Fruit fly (Drosophila melanogaster) S2 (cell line): Measurements from ENCODE around the gene Pp4-19C.
"Not testable (repeated sequence)": the region's sequence is repeated elsewhere in the genome, so short reads cannot be mapped to it uniquely, and the experiment has no call there.

ENCODE experiments used
- CG8478 ChIP-seq: fragments of >200 bp; optimal IDR thresholded peaks from 2 replicates; lab custom pipeline; 2018
- CTCF ChIP-seq, 2 experiments: fragments of >200 bp; optimal IDR thresholded peaks; 2 replicates each; lab custom pipeline; 2018

The Pp4-19C gene

DNA sequence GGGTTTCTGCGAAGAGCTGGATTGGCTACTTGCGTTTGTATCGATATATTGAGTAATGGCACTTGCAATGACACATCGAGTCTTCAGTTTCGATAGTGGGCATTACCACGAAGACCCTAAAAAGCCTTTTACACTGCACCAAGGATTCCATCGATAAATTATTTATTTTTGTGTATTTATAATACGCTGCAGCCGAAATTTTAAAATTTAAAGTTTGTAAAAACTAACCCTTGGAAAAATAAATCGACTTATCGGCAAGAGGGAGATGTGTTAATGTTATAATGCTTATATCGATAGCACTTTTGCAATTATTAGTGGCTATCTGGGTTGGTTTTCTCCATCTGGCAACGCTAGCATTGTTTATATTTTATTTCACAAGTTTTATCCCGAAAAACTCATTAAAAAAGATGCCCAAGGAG is at the start of gene Pp4-19C, which contains the start of gene cactin:
Pp4-19C (minus strand) TSS at position 256 of the 419 bp plus-strand sequence.
cactin (plus strand) TSS at position 323 of the 419 bp plus-strand sequence.
- no peak for TF ChIP-seq CTCF (optimal IDR thresholded peaks at IDR 0.05; lab: Kevin White, UChicago)
- no peak for TF ChIP-seq CG8478 (lab: Kevin White, UChicago)

DNA sequence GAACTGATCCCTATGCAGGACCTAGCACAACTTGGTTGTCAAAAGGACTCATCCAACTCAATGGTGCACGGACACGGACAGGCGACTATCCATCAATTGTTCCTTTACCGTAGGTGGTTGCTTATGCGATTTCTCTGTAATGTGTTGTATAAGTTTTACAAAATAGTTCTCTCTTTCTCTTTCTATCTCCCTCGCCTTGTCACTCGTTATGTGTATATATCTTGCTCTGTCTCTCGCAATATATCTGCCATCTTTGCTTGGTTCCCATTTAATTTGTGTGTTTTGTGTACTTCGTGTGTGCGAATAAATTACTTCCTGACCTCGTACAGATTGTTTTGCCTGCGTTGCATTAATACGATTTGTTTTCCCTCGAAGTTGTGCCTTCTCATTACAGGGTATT is 46.9 kb upstream of the Pp4-19C start:
- TF ChIP-seq CG8478 (lab: Kevin White, UChicago), result no peak
- TF ChIP-seq CTCF (optimal IDR thresholded peaks at IDR 0.05; lab: Kevin White, UChicago), result no peak

DNA sequence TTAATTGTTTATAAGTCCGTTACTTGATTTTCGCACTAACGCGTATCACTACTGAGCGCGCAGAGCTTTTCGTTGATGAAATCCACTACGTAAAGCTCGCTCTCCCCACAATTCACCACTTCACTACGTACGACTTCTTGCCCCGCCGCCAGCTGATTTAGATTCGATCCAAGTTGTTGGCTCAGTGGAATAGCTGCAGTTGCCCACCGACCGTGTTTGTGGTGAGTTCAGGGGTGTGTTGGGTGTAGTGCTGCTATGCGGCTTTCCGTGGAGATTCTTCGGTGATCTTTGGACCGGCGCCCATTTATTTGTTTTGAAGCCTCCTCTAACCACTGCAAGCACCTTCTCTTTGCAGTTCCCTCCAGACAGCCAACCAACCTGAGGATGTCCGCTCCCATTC is 44.4 kb upstream of the Pp4-19C start:
- TF ChIP-seq CG8478 (lab: Kevin White, UChicago) (no peak), CTCF (optimal IDR thresholded peaks at IDR 0.05; lab: Kevin White, UChicago) (no peak)

DNA sequence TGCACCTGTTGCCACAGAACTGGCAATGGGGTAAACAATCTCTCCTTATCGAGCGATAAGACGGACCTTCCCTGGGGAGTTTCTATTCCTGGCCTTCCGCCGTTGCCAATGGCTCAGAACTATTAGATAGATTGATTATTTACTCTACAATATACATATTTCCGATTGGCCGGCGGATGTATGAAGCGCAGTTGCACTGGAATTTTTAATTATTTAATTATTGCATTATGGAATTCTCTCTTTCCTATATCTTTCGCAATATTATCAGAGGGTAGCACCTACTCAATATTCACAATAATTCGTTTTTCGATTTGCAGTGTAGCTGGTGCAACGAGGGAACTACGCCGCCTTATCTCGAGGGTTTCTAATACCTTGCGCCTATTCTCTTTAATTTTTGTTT is 43.4 kb upstream of the Pp4-19C start, which contains the start of gene GstT3:
GstT3 (plus strand) TSS at position 301 of the 400 bp plus-strand sequence.
- no peak for TF ChIP-seq CTCF (optimal IDR thresholded peaks at IDR 0.05; lab: Kevin White, UChicago)
- no peak for TF ChIP-seq CG8478 (lab: Kevin White, UChicago)

DNA sequence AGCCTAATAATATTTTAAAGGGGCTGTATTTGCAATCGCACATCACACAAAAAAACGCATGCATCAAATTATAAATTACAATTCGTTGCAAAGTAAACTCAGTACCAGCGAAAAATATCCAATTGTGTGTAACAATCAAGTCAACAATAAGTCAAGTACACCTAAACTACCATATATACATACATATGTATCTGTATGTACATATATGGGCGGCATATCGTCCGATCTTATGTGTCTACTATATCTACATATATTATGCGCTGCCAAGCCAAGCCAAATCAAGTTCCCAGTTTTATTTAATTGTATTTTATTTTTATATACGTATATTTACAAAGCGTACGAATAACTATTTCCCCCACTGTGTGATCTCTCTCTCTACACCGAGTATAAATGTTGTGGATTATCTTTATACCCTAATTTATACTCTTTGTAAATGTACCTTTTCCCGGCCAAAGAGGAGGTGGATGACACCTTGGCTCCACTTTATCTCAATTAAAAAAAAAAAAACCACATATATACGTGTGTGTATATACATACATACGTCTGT is 42.7 kb upstream of the Pp4-19C start:
- TF ChIP-seq CG8478 (lab: Kevin White, UChicago) (no peak), CTCF (optimal IDR thresholded peaks at IDR 0.05; lab: Kevin White, UChicago) (no peak)

DNA sequence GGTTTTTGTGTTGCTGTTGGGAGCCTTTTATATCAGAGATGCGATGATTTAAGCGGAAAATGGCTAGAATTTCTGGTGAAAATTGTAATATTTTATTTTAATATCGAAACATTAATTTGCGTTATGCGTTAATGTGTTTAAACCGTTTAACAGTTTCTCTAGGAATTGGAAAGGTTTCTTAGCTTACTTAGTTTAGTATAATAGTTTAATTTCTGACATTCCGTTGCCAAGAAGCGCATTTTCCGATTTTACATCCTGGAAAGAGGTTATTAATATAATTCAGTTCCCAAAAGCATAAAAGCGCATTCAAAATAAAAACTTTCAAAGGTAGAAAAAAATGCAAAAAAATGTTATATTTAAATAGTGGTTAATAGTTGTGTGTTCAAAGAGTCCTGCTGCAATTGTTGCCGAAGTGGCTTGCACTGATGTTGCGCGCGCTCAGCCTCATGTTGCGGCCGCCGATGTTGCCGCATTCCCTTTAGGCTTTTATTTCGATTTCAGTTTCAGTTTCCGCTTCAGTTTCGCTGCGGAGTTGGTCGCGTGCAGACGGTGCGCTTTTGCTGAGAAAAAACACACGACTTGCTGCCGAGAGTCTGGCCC is 25.1 kb upstream of the Pp4-19C start, which contains the start of gene tbc:
tbc (plus strand) TSS at position 504 of the 600 bp plus-strand sequence.
- TF ChIP-seq CG8478 (lab: Kevin White, UChicago), result no peak
- TF ChIP-seq CTCF (optimal IDR thresholded peaks at IDR 0.05; lab: Kevin White, UChicago), result no peak

DNA sequence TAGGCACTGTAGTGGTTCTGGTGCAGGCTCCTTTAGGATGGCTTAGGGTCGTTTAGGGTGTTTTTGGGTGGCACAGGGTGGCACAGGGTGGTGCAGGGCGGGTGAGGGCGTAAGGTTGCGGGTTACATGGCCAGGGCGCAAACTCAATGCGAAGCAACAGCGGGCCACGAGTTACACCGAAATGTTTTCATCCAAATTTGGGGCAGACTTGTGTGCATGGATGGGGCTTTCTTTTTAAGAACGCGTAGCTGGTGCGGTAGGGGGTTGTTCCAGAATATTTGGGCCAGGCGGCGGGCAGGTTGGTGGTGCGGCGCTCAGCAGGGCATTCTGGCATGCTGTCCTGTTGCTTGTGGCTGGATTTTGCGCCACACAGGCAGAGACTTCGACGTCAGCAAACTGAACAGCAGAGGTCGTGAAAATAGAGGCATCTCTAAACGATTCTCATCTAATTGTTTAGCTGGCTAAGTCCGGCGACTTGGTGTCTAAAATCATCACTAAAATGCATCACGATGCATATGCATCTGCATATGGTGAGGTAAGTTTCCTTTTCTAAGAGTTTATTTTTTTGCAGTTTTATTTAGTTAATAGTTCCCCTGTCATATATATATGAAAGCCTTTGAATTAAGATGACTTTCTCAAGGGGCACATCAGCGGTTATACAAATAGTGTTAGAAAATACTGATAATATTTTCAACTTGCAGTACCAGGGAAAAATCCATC is 24.2 kb upstream of the Pp4-19C start:
- TF ChIP-seq CG8478 (lab: Kevin White, UChicago) (no peak), CTCF (optimal IDR thresholded peaks at IDR 0.05; lab: Kevin White, UChicago) (no peak)

DNA sequence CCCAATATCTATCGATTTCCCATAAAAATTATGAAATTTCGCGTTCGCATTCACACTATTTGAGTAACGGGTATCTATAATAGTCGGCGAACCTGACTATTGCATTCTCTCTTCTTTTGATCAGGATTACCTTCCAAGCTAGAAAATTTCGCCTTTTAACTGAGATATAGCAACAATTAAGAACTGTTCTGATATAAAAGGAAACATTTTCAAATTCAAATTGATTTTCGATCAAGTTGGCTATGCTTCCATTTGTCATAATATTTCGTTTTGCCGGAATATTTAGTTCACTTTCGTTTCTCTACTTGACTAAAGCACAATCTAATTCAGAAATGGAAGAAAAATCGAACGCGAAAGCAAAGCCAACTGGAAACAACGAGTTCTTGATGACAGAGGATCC is 22.3 kb upstream of the Pp4-19C start, which contains the start of gene CG42578:
CG42578 (plus strand) TSS at position 301 of the 400 bp plus-strand sequence.
- TF ChIP-seq CG8478 (lab: Kevin White, UChicago); CTCF (optimal IDR thresholded peaks at IDR 0.05; lab: Kevin White, UChicago): not testable (repeated sequence)

DNA sequence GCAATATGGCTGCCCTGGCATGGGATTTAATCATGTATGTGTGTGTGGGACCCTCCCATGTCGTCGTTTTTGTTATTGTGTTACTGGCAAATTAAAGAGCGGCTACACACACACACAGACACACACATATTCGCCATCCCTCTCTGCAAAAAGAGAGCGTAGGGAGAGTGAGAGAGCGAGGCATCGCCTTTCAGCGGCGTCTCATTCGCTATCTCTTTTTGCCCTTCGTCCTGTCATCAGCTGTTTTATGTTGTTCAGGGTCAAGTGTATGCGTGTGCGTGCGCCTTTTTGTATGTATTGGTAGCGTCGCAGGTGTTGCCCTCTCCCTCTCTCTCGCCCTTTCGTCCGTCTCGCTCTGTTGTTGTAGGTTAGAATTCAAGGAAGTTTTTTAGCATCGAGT is 13.1 kb upstream of the Pp4-19C start:
- TF ChIP-seq CTCF (optimal IDR thresholded peaks at IDR 0.05; lab: Kevin White, UChicago), result no peak

DNA sequence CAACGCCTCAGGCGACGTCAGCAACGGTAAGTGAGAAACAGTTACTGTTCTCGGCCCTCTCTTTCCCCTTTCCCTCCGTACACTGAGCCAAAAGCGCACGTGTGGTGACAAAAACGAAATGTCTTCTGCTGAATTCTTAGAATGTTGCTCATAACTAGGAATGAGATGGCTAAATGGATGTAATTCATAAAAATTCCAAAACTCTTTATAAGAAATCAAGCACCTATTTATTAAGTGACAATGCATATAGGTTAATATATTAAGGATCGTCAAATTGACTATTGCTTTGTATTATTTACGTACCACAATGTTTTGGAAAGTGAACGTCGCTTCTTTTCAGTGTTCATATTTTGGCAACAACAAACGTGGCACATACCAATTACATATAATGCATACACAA is 10.7 kb upstream of the Pp4-19C start:
- no peak for TF ChIP-seq CTCF (optimal IDR thresholded peaks at IDR 0.05; lab: Kevin White, UChicago)
- TF ChIP-seq CG8478 (lab: Kevin White, UChicago), result no peak

DNA sequence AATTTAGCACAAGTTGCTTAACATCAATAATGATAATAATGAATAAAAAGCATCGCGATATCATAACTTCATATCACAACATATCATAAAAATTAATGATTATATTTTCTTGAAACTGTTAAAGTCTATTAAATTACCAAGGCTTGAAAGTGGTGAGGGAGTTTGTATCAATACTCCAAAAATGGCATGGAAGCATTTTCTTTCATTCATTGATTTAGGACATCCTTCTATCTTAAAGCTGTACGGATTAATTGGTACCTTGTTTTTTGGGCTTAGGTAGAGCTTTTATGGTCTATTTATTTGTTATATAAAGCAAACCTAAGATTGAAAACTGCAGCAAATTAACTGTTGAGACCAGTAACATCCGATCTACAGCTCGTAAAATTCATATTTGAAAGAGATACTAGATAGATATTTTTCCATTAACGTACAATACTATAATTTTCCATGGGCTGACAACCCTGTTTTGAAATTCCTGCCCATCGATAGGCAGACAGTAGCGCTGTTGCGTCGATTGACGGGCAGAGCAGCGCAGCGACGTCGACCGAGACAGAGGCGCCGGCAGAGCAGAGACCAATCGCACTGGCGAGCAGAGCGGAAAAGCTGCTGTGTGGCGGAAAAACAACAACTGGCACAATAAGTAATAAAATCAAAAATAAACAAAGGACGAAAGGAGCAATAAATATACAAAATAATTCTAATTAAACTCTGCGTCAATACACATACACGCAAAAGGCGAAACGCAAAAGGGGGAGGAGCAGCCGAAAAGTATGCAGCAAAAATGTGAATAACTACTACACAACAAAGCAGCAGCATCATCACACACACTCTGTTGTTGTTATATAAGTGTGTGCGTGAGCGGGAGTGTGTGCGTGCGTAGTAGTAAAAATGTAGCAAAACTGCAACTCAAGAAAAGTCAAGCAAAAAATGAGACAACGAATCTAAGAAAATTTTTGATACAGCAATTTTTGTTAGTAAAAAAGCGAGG is 9.8 kb upstream of the Pp4-19C start, which contains the start of gene CG1695:
CG1695 (plus strand) TSS at position 606 of the 988 bp plus-strand sequence.
- TF ChIP-seq CTCF (optimal IDR thresholded peaks at IDR 0.05; lab: Kevin White, UChicago) (no peak), CG8478 (lab: Kevin White, UChicago) (no peak)

DNA sequence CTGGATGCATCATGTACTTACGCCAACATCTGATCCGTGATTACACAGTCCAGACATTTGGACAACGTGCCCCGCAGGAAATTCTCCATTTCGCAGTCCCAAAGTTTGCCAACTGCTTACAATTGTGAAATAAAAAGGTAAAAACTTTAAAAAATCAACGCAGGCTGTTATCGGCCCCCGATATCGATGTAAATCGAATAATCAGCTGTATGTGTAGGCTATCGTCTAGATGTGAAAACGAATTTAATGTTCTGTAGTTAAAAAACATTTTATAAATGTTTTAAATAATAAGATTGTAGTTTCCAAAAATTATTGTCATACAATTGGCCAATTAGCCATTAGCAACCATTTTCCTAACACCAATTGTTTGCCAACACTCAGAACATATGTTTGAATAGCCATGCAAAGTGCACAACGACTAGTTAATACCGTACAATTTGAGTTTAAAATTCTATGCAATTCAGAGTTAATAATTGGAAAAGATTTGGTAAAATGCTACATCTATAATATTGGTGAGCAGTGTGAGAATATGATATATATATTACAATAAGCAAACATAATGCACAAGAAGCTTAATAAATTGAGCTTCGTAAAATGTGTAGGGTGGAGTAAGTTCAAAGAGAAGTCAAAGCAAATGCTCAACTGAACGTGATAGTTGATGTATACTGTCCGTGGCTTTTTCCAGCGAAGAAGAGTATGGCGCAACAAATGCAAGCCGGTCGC is 5.8 kb upstream of the Pp4-19C start, which contains the start of the genes CG11710 and mal:
CG11710 (minus strand) TSS at position 192 of the 723 bp plus-strand sequence.
mal (plus strand) TSS at position 194 of the 723 bp plus-strand sequence.
- TF ChIP-seq CG8478 (lab: Kevin White, UChicago), result no peak
- TF ChIP-seq CTCF (optimal IDR thresholded peaks at IDR 0.05; lab: Kevin White, UChicago), result no peak

DNA sequence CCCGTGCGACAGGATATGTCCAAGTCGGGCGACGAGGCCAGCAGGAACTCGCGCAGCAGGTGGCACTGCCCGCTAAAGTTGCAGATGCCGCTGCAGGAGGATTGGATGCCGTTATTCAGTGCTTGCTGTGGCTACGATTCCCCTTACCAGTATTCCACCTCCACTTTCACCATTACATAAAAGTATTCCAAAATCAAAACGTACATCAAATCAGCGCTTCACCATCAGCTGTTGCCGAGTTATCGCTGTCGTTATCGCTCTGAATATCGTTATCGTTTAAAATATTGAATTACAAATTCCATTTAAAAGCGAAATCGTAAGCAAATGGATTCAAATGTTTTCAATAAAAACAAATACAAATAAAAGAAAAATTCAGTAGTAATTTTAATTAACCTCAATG is 3.0 kb upstream of the Pp4-19C start, which contains the start of gene CG15456:
CG15456 (minus strand) TSS at position 225 of the 400 bp plus-strand sequence.
- TF ChIP-seq CTCF (optimal IDR thresholded peaks at IDR 0.05; lab: Kevin White, UChicago) (no peak), CG8478 (lab: Kevin White, UChicago) (no peak)
